Worm (Caenorhabditis elegans): ENCODE results near the gene unc-116.

The unc-116 gene

ce11 chrIII:8324412-8324811 is 30.6 kb downstream of the unc-116 start, which contains the start of gene F10E9.12:
Gene F10E9.12 (plus strand): TSS chrIII:8324542.
- TF ChIP-seq ceh-24 (tag; optimal IDR thresholded peaks at IDR 0.05) (no peak), nfya-1 (tag; optimal IDR thresholded peaks at IDR 0.05) (no peak), Y22D7AL.16 (tag; optimal IDR thresholded peaks at IDR 0.05) (no peak), sdc-2 (tag; optimal IDR thresholded peaks at IDR 0.05) (no peak), unc-42 (tag; optimal IDR thresholded peaks at IDR 0.05) (no peak), ahr-1 (tag; optimal IDR thresholded peaks at IDR 0.05) (no peak)

- TF ChIP-seq pqm-1 (tag; optimal IDR thresholded peaks at IDR 0.05) (no peak), ets-4 (tag; optimal IDR thresholded peaks at IDR 0.05) (no peak), hlh-13 (GFP tag; optimal IDR thresholded peaks at IDR 0.05) (no peak), gmeb-2 (tag; optimal IDR thresholded peaks at IDR 0.05) (no peak), lin-11 (tag; optimal IDR thresholded peaks at IDR 0.05) (no peak), pax-1 (tag; optimal IDR thresholded peaks at IDR 0.05) (no peak), ceh-9 (tag; optimal IDR thresholded peaks at IDR 0.05) (no peak), K02D7.2 (tag; optimal IDR thresholded peaks at IDR 0.05) (no peak), C08G9.2 (tag; optimal IDR thresholded peaks at IDR 0.05) (no peak), ceh-48 (tag; optimal IDR thresholded peaks at IDR 0.05) (no peak), C38D4.7 (GFP tag; optimal IDR thresholded peaks at IDR 0.05) (no peak), ceh-22 (tag; optimal IDR thresholded peaks at IDR 0.05) (no peak), mec-3 (tag; optimal IDR thresholded peaks at IDR 0.05; ENCODE audit: borderline replicate concordance) (no peak), fax-1 (tag; optimal IDR thresholded peaks at IDR 0.05) (no peak), dve-1 (tag; optimal IDR thresholded peaks at IDR 0.05) (no peak), ztf-16 (tag; optimal IDR thresholded peaks at IDR 0.05) (no peak)
Observed at ce11 chrIII:8322645-8323213, 32.2 kb downstream of the unc-116 start, which contains the start of gene F10E9.1. Gene F10E9.1 (plus strand): TSS chrIII:8323163.

ce11 chrIII:8321225-8321624 is 33.7 kb downstream of the unc-116 start:
- no peak for TF ChIP-seq pros-1 (tag; optimal IDR thresholded peaks at IDR 0.05)
- no peak for TF ChIP-seq eyg-1 (tag; optimal IDR thresholded peaks at IDR 0.05)
- TF ChIP-seq hlh-30 (tag; optimal IDR thresholded peaks at IDR 0.05; ENCODE audit: insufficient read depth) = no peak
- TF ChIP-seq ztf-16 (tag; optimal IDR thresholded peaks at IDR 0.05) = no peak
- no peak for TF ChIP-seq K02D7.2 (tag; optimal IDR thresholded peaks at IDR 0.05)
- no peak for TF ChIP-seq ceh-48 (tag; optimal IDR thresholded peaks at IDR 0.05)
- no peak for TF ChIP-seq odd-2 (tag; optimal IDR thresholded peaks at IDR 0.05)
- no peak for TF ChIP-seq ceh-22 (tag; optimal IDR thresholded peaks at IDR 0.05)
- no peak for TF ChIP-seq fkh-6 (tag; optimal IDR thresholded peaks at IDR 0.05)
- TF ChIP-seq ceh-19 (GFP tag; optimal IDR thresholded peaks at IDR 0.05) = no peak
- TF ChIP-seq gmeb-2 (tag; optimal IDR thresholded peaks at IDR 0.05) = no peak
- TF ChIP-seq ref-2 (tag; optimal IDR thresholded peaks at IDR 0.05) = no peak
- no peak for TF ChIP-seq rnt-1 (tag; optimal IDR thresholded peaks at IDR 0.05)
- TF ChIP-seq tbx-7 (tag; optimal IDR thresholded peaks at IDR 0.05) = no peak
- TF ChIP-seq ceh-24 (tag; optimal IDR thresholded peaks at IDR 0.05) = no peak
- TF ChIP-seq C08G9.2 (tag; optimal IDR thresholded peaks at IDR 0.05) = no peak
- no peak for TF ChIP-seq sox-4 (tag; optimal IDR thresholded peaks at IDR 0.05)
- TF ChIP-seq ceh-2 (tag; optimal IDR thresholded peaks at IDR 0.05) = no peak

ce11 chrIII:8320183-8320582 is 34.8 kb downstream of the unc-116 start, which contains the start of gene F10E9.10:
Gene F10E9.10 (minus strand): TSS chrIII:8320283.
- TF ChIP-seq pros-1 (tag; optimal IDR thresholded peaks at IDR 0.05) = no peak
- no peak for TF ChIP-seq fkh-6 (tag; optimal IDR thresholded peaks at IDR 0.05)
- TF ChIP-seq unc-86 (tag; optimal IDR thresholded peaks at IDR 0.05) = no peak
- TF ChIP-seq dve-1 (tag; optimal IDR thresholded peaks at IDR 0.05) = no peak
- TF ChIP-seq nfya-1 (tag; optimal IDR thresholded peaks at IDR 0.05) = no peak

ce11 chrIII:8319100-8319499 is 35.9 kb downstream of the unc-116 start, which contains the start of gene F10E9.11:
Gene F10E9.11 (minus strand): TSS chrIII:8319260.
- TF ChIP-seq unc-86 (tag; optimal IDR thresholded peaks at IDR 0.05) = peak; percentile 45
- TF ChIP-seq ceh-19 (GFP tag; optimal IDR thresholded peaks at IDR 0.05) = no peak
- no peak for TF ChIP-seq pag-3 (tag; optimal IDR thresholded peaks at IDR 0.05; ENCODE audit: borderline replicate concordance)
- TF ChIP-seq pha-2 (tag; optimal IDR thresholded peaks at IDR 0.05) = peak; percentile 37
- peak; percentile 86 for TF ChIP-seq zip-5 (tag; optimal IDR thresholded peaks at IDR 0.05)
- peak; percentile 41; the same call in 1 of the 2 replicates for TF ChIP-seq unc-3 (GFP tag; conservative IDR thresholded peaks at IDR 0.05)
- TF ChIP-seq unc-3 (tag; optimal IDR thresholded peaks at IDR 0.05) = peak; percentile 33
- TF ChIP-seq syd-9 (tag; optimal IDR thresholded peaks at IDR 0.05) = no peak
- peak; percentile 13 for TF ChIP-seq hlh-30 (tag; optimal IDR thresholded peaks at IDR 0.05; ENCODE audit: insufficient read depth)
- TF ChIP-seq ref-2 (tag; optimal IDR thresholded peaks at IDR 0.05) = peak; percentile 100
- TF ChIP-seq ceh-30 (tag; optimal IDR thresholded peaks at IDR 0.05) = no peak
- TF ChIP-seq ceh-48 (tag; optimal IDR thresholded peaks at IDR 0.05) = no peak
- TF ChIP-seq tbx-2 (tag; optimal IDR thresholded peaks at IDR 0.05) = peak; percentile 93
- TF ChIP-seq ama-1 (optimal IDR thresholded peaks at IDR 0.05) = no peak
- TF ChIP-seq madf-2 (tag; optimal IDR thresholded peaks at IDR 0.05) = no peak
- TF ChIP-seq dmd-4 (tag; optimal IDR thresholded peaks at IDR 0.05; ENCODE audit: borderline replicate concordance) = peak; percentile 73
- peak; percentile 39 for TF ChIP-seq ztf-16 (tag; optimal IDR thresholded peaks at IDR 0.05)

Data from whole organism, late embryonic.